Worm (Caenorhabditis elegans) whole organism, L2 larva: ENCODE measurements around the gene R03D7.8.

ENCODE experiments used
- Y55F3AM.14 ChIP-seq: fragments of 200-800 bp; sonication (Bioruptor generic); optimal IDR thresholded peaks from 2 replicates; lab custom pipeline; 2018; ENCODE audit warnings: mild to moderate bottlenecking, missing genetic modification characterization, missing compliant biosample characterization
- ZK546.5 ChIP-seq: sonication (generic microtip); optimal IDR thresholded peaks from 2 replicates; lab custom pipeline; 2017; ENCODE audit warnings: missing biosample characterization, missing genetic modification characterization
- aly-2 ChIP-seq: fragments of 150-350 bp; optimal IDR thresholded peaks from 2 replicates; lab custom pipeline; 2014; ENCODE audit warnings: missing biosample characterization, missing genetic modification characterization
- ama-1 ChIP-seq: fragments of 150-350 bp; optimal IDR thresholded peaks from 2 replicates; lab custom pipeline; 2018; ENCODE audit warnings: inconsistent platforms
- egl-27 ChIP-seq: sonication (generic microtip); optimal IDR thresholded peaks from 3 replicates; lab custom pipeline; 2017; ENCODE audit warnings: missing biosample characterization, missing genetic modification reagents, missing genetic modification characterization
- elt-3 ChIP-seq: sonication (generic microtip); optimal IDR thresholded peaks from 2 replicates; lab custom pipeline; 2017; ENCODE audit warnings: missing biosample characterization, missing genetic modification characterization
- lin-13 ChIP-seq: fragments of 150-350 bp; optimal IDR thresholded peaks from 2 replicates; lab custom pipeline; 2014; ENCODE audit warnings: missing biosample characterization, missing genetic modification reagents, missing genetic modification characterization
- nhr-21 ChIP-seq: fragments of 150-350 bp; optimal IDR thresholded peaks from 2 replicates; lab custom pipeline; 2014; ENCODE audit warnings: missing biosample characterization, missing genetic modification characterization
- unc-39 ChIP-seq: fragments of 150-350 bp; optimal IDR thresholded peaks from 2 replicates; lab custom pipeline; 2014; ENCODE audit warnings: missing biosample characterization, missing genetic modification characterization
- unc-55 ChIP-seq: fragments of 150-350 bp; sonication (generic microtip); optimal IDR thresholded peaks from 3 replicates; lab custom pipeline; 2014; ENCODE audit warnings: missing biosample characterization, missing genetic modification reagents, missing genetic modification characterization
- zag-1 ChIP-seq: fragments of 150-350 bp; optimal IDR thresholded peaks from 2 replicates; lab custom pipeline; 2014; ENCODE audit warnings: missing biosample characterization, missing genetic modification characterization

ce11 chrII:10935336-10935735 is 21.4 kb downstream of the R03D7.8 start:
- TF ChIP-seq lin-13 (no peak), unc-55 (GFP tag; lab: Kevin White, UChicago) (no peak), Y55F3AM.14 (GFP tag; lab: Kevin White, UChicago) (no peak), ama-1 (lab: Kevin White, UChicago) (no peak), aly-2 (no peak), egl-27 (tag; lab: Kevin White, UChicago) (no peak), zag-1 (tag; lab: Kevin White, UChicago) (no peak), ZK546.5 (tag; lab: Kevin White, UChicago) (no peak), nhr-21 (tag; lab: Kevin White, UChicago) (no peak), unc-39 (no peak), elt-3 (no peak)
